Fruit fly (Drosophila melanogaster) whole organism, embryonic: ENCODE data around the gene UGP.

Experiments used
- B-H2 ChIP-seq: fragments of 200-800 bp; sonication (Bioruptor generic); optimal IDR thresholded peaks from 2 replicates; lab custom pipeline; 2018; ENCODE audit warnings: missing biosample characterization, mild to moderate bottlenecking, missing genetic modification characterization
- CG12155 ChIP-seq: fragments of 200-800 bp; sonication (Bioruptor generic); optimal IDR thresholded peaks from 3 replicates; lab custom pipeline; 2016; ENCODE audit warnings: missing biosample characterization, missing genetic modification characterization
- CG12744 ChIP-seq: fragments of 200-800 bp; sonication (Bioruptor generic); optimal IDR thresholded peaks from 2 replicates; lab custom pipeline; 2016; ENCODE audit warnings: missing biosample characterization, missing genetic modification characterization
- CG13287 ChIP-seq: fragments of 200-800 bp; sonication (Bioruptor generic); IDR thresholded peaks from 2 replicates; pipeline ENCODE4 v1.3.6; 2022; ENCODE audit warnings: missing biosample characterization, missing genetic modification characterization; ENCODE audit not compliant: partially characterized antibody
- CG14710 ChIP-seq: fragments of 200-800 bp; sonication (Bioruptor generic); optimal IDR thresholded peaks from 3 replicates; lab custom pipeline; 2019; ENCODE audit warnings: missing biosample characterization, mild to moderate bottlenecking, missing genetic modification characterization, moderate library complexity
- CG14860 ChIP-seq: fragments of 200-800 bp; sonication (Bioruptor generic); IDR thresholded peaks from 3 replicates; pipeline ENCODE4 v1.3.6; 2022; ENCODE audit warnings: missing biosample characterization, missing genetic modification characterization; ENCODE audit not compliant: partially characterized antibody
- CG15601 ChIP-seq: fragments of 200-800 bp; sonication (Bioruptor generic); optimal IDR thresholded peaks from 3 replicates; lab custom pipeline; 2019; ENCODE audit warnings: missing biosample characterization, mild to moderate bottlenecking, missing genetic modification characterization, moderate library complexity
- CG16779 ChIP-seq: fragments of 200-800 bp; sonication (Bioruptor generic); IDR thresholded peaks from 2 replicates; pipeline ENCODE4 v1.3.6; 2022; ENCODE audit warnings: missing biosample characterization, missing genetic modification characterization
- CG17385 ChIP-seq: fragments of 200-800 bp; sonication (Bioruptor generic); optimal IDR thresholded peaks from 3 replicates; lab custom pipeline; 2018; ENCODE audit warnings: missing biosample characterization, mild to moderate bottlenecking, missing genetic modification characterization
- CG17612 ChIP-seq: fragments of 200-800 bp; sonication (Bioruptor generic); IDR thresholded peaks from 2 replicates; pipeline ENCODE4 v1.3.6; 2022; ENCODE audit warnings: missing biosample characterization, missing genetic modification characterization
- CG1792 ChIP-seq: fragments of 200-800 bp; sonication (Bioruptor generic); optimal IDR thresholded peaks from 2 replicates; lab custom pipeline; 2016; ENCODE audit warnings: missing biosample characterization, missing genetic modification characterization
- CG18476 ChIP-seq: fragments of 200-800 bp; sonication (Bioruptor generic); optimal IDR thresholded peaks from 2 replicates; lab custom pipeline; 2016; ENCODE audit warnings: missing biosample characterization, mild to moderate bottlenecking, missing genetic modification characterization
- CG2120 ChIP-seq: fragments of 200-800 bp; sonication (Bioruptor generic); optimal IDR thresholded peaks from 3 replicates; lab custom pipeline; 2016; ENCODE audit warnings: missing biosample characterization, missing genetic modification characterization
- CG3838 ChIP-seq: fragments of 200-800 bp; sonication (Bioruptor generic); optimal IDR thresholded peaks from 3 replicates; lab custom pipeline; 2016; ENCODE audit warnings: missing biosample characterization, missing genetic modification characterization
- CG3847 ChIP-seq: fragments of 200-800 bp; sonication (Bioruptor generic); IDR thresholded peaks from 2 replicates; pipeline ENCODE4 v1.3.6; 2022; ENCODE audit warnings: missing biosample characterization, missing genetic modification characterization
- CG4424 ChIP-seq: fragments of 200-800 bp; sonication (Bioruptor generic); optimal IDR thresholded peaks from 3 replicates; lab custom pipeline; 2016; ENCODE audit warnings: missing biosample characterization, missing genetic modification characterization
- CG4820 ChIP-seq: fragments of 200-800 bp; sonication (Bioruptor generic); optimal IDR thresholded peaks from 3 replicates; lab custom pipeline; 2016; ENCODE audit warnings: missing biosample characterization, missing genetic modification characterization
- CG4854 ChIP-seq: fragments of 200-800 bp; sonication (Bioruptor generic); optimal IDR thresholded peaks from 2 replicates; lab custom pipeline; 2016; ENCODE audit warnings: missing biosample characterization, missing genetic modification characterization, inconsistent platforms
- CG5180 ChIP-seq: fragments of 200-800 bp; sonication (Bioruptor generic); optimal IDR thresholded peaks from 3 replicates; lab custom pipeline; 2017; ENCODE audit warnings: missing biosample characterization, missing genetic modification characterization, mild to moderate bottlenecking, moderate library complexity, missing genetic modification reagents
- CG5953 ChIP-seq: fragments of 200-800 bp; sonication (Bioruptor generic); IDR thresholded peaks from 2 replicates; pipeline ENCODE4 v1.3.6; 2022; ENCODE audit warnings: missing biosample characterization, missing genetic modification characterization
- CG6765 ChIP-seq: fragments of 200-800 bp; sonication (Bioruptor generic); optimal IDR thresholded peaks from 3 replicates; lab custom pipeline; 2017; ENCODE audit warnings: missing biosample characterization, mild to moderate bottlenecking, missing genetic modification characterization
- CG7839 ChIP-seq: fragments of 200-800 bp; sonication (Bioruptor generic); optimal IDR thresholded peaks from 3 replicates; lab custom pipeline; 2018; ENCODE audit warnings: missing biosample characterization, mild to moderate bottlenecking, missing genetic modification characterization, moderate library complexity
- CG8359 ChIP-seq: fragments of 200-800 bp; sonication (Bioruptor generic); optimal IDR thresholded peaks from 2 replicates; lab custom pipeline; 2017; ENCODE audit warnings: missing biosample characterization, mild to moderate bottlenecking, missing genetic modification characterization, borderline replicate concordance
- CoRest ChIP-seq: fragments of 200-800 bp; sonication (Bioruptor generic); optimal IDR thresholded peaks from 3 replicates; lab custom pipeline; 2018; ENCODE audit warnings: missing biosample characterization, mild to moderate bottlenecking, missing genetic modification characterization, moderate library complexity
- Dek ChIP-seq: fragments of 200-800 bp; sonication (Bioruptor generic); optimal IDR thresholded peaks from 3 replicates; lab custom pipeline; 2019; ENCODE audit warnings: missing biosample characterization, mild to moderate bottlenecking, missing genetic modification characterization, moderate library complexity
- Max ChIP-seq: fragments of 200-800 bp; sonication (Bioruptor generic); optimal IDR thresholded peaks from 2 replicates; lab custom pipeline; 2016; ENCODE audit warnings: missing biosample characterization, mild to moderate bottlenecking, missing genetic modification characterization
- Nf-YA ChIP-seq: fragments of 200-800 bp; sonication (Bioruptor generic); IDR thresholded peaks from 2 replicates; pipeline ENCODE4 v1.3.6; 2022; ENCODE audit warnings: missing biosample characterization, missing genetic modification characterization
- NfI ChIP-seq: fragments of 200-800 bp; sonication (Bioruptor generic); optimal IDR thresholded peaks from 3 replicates; lab custom pipeline; 2018; ENCODE audit warnings: missing biosample characterization, mild to moderate bottlenecking, missing genetic modification characterization, moderate library complexity
- Scr ChIP-seq: fragments of 200-800 bp; sonication (Bioruptor generic); IDR thresholded peaks from 2 replicates; pipeline ENCODE4 v1.3.6; 2022; ENCODE audit warnings: missing biosample characterization, missing genetic modification characterization; ENCODE audit not compliant: partially characterized antibody
- Ssrp ChIP-seq: fragments of 200-800 bp; sonication (Bioruptor generic); optimal IDR thresholded peaks from 2 replicates; lab custom pipeline; 2018; ENCODE audit warnings: missing biosample characterization, mild to moderate bottlenecking, missing genetic modification characterization, moderate library complexity
- chinmo ChIP-seq: fragments of 200-800 bp; sonication (Bioruptor generic); IDR thresholded peaks from 4 replicates; pipeline ENCODE4 v1.3.6; 2022; ENCODE audit warnings: missing biosample characterization, missing genetic modification characterization; ENCODE audit not compliant: partially characterized antibody
- crol ChIP-seq: fragments of 200-800 bp; sonication (Bioruptor generic); IDR thresholded peaks from 2 replicates; pipeline ENCODE4 v1.3.6; 2022; ENCODE audit warnings: missing biosample characterization, missing genetic modification characterization
- exex ChIP-seq: fragments of 200-800 bp; sonication (Bioruptor generic); optimal IDR thresholded peaks from 4 replicates; lab custom pipeline; 2018; ENCODE audit warnings: missing biosample characterization, mild to moderate bottlenecking, missing genetic modification characterization, moderate library complexity
- fru ChIP-seq: fragments of >200 bp; optimal IDR thresholded peaks from 2 replicates; lab custom pipeline; 2017
- gce ChIP-seq: fragments of 200-800 bp; sonication (Bioruptor generic); IDR thresholded peaks from 3 replicates; pipeline ENCODE4 v1.3.6; 2022; ENCODE audit warnings: missing biosample characterization, missing genetic modification characterization
- grau ChIP-seq: fragments of 200-800 bp; optimal IDR thresholded peaks from 3 replicates; lab custom pipeline; 2019; ENCODE audit warnings: missing biosample characterization, mild to moderate bottlenecking, missing genetic modification characterization, moderate library complexity
- hkb ChIP-seq, 2 experiments: fragments of 200-800 bp in 1 of 2; fragments of >200 bp in 1 of 2; sonication (Bioruptor generic) in 1 of 2; IDR thresholded peaks in 1 of 2; optimal IDR thresholded peaks in 1 of 2; 2 replicates each; pipeline versions ENCODE4 v1.3.6 to Lab custom; 2017 to 2022; ENCODE audit warnings: missing biosample characterization in 1 of 2, missing genetic modification characterization in 1 of 2
- inv ChIP-seq: fragments of 200-800 bp; sonication (Bioruptor generic); IDR thresholded peaks from 2 replicates; pipeline ENCODE4 v1.3.6; 2022; ENCODE audit warnings: missing biosample characterization, missing genetic modification characterization; ENCODE audit not compliant: partially characterized antibody
- luna ChIP-seq: fragments of 200-800 bp; sonication (Bioruptor generic); optimal IDR thresholded peaks from 2 replicates; lab custom pipeline; 2016; ENCODE audit warnings: missing biosample characterization, missing genetic modification characterization
- pnt ChIP-seq: fragments of 200-800 bp; sonication (Bioruptor generic); optimal IDR thresholded peaks from 3 replicates; lab custom pipeline; 2016; ENCODE audit warnings: missing biosample characterization, missing genetic modification characterization
- ranshi ChIP-seq: fragments of 200-800 bp; sonication (Bioruptor generic); IDR thresholded peaks from 2 replicates; pipeline ENCODE4 v1.3.6; 2022; ENCODE audit warnings: missing biosample characterization, missing genetic modification characterization
- row ChIP-seq: fragments of 200-800 bp; sonication (Bioruptor generic); IDR thresholded peaks from 3 replicates; pipeline ENCODE4 v1.3.6; 2022; ENCODE audit warnings: missing biosample characterization, missing genetic modification characterization
- so ChIP-seq: fragments of 200-800 bp; sonication (Bioruptor generic); IDR thresholded peaks from 3 replicates; pipeline ENCODE4 v1.3.6; 2022; ENCODE audit warnings: missing biosample characterization, missing genetic modification characterization
- tna ChIP-seq: fragments of 200-800 bp; sonication (Bioruptor generic); IDR thresholded peaks from 2 replicates; pipeline ENCODE4 v1.3.6; 2022; ENCODE audit warnings: missing biosample characterization, missing genetic modification characterization; ENCODE audit not compliant: partially characterized antibody
- twi ChIP-seq: fragments of 200-800 bp; optimal IDR thresholded peaks from 2 replicates; lab custom pipeline; 2019; ENCODE audit warnings: missing biosample characterization, mild to moderate bottlenecking, missing genetic modification characterization, moderate library complexity
- unc-4 ChIP-seq: fragments of 200-800 bp; sonication (Bioruptor generic); IDR thresholded peaks from 2 replicates; pipeline ENCODE4 v1.3.6; 2022; ENCODE audit warnings: missing biosample characterization, missing genetic modification characterization; ENCODE audit not compliant: partially characterized antibody
- vvl ChIP-seq: fragments of 200-800 bp; sonication (Bioruptor generic); IDR thresholded peaks from 2 replicates; pipeline ENCODE4 v1.3.6; 2022; ENCODE audit warnings: missing biosample characterization, missing genetic modification characterization

UGP gene

dm6 chr3L:9399013-9399750 is 40.4 kb upstream of the UGP start, which contains the start of gene CG4080 (continued):
- peak; percentile 1 for TF ChIP-seq exex (tag; lab: Kevin White, UChicago)
- peak; percentile 8 for TF ChIP-seq CG17385 (GFP tag; lab: Kevin White, UChicago)
- TF ChIP-seq CG4820 (GFP tag; lab: Kevin White, UChicago), result no peak
- TF ChIP-seq CG1792, result no peak
- TF ChIP-seq NfI (GFP tag; lab: Kevin White, UChicago), result peak; percentile 23
- TF ChIP-seq unc-4 (GFP tag; lab: Robert Waterston, UW), result peak; percentile 88
- TF ChIP-seq CG7839 (tag; lab: Kevin White, UChicago), result peak; percentile 15
- peak; percentile 88 for TF ChIP-seq CG13287
- TF ChIP-seq tna (GFP tag; lab: Robert Waterston, UW), result peak; percentile 55
- no peak for TF ChIP-seq CG5180
- TF ChIP-seq inv (GFP tag; lab: Robert Waterston, UW), result peak; percentile 73
- peak; percentile 72 for TF ChIP-seq vvl
- TF ChIP-seq CG5953 (GFP tag; lab: Robert Waterston, UW), result 0 out of 2 replicates have a peak, but pooled peaks have one; percentile 41
- peak; percentile 9 for TF ChIP-seq pnt (GFP tag; lab: Kevin White, UChicago)
- TF ChIP-seq gce, result 0 out of 3 replicates have a peak, but pooled peaks have one; percentile 5
- TF ChIP-seq CoRest (tag; lab: Kevin White, UChicago), result peak; percentile 55
- peak; percentile 90 for TF ChIP-seq Scr (GFP tag; lab: Robert Waterston, UW)
- peak; percentile 82; the same call in 1 of the 2 replicates for TF ChIP-seq ranshi (GFP tag; lab: Robert Waterston, UW)
- TF ChIP-seq Nf-YA, result no peak
- TF ChIP-seq so (GFP tag; lab: Robert Waterston, UW), result 0 out of 3 replicates have a peak, but pooled peaks have one; percentile 45
- peak; percentile 80 for TF ChIP-seq CG14710 (tag; lab: Kevin White, UChicago)
- peak; percentile 30 for TF ChIP-seq CG18476 (GFP tag; lab: Kevin White, UChicago)
- peak; percentile 17 for TF ChIP-seq Dek (tag; lab: Kevin White, UChicago)
- no peak for TF ChIP-seq CG8359 (GFP tag; lab: Kevin White, UChicago)
- TF ChIP-seq CG16779 (GFP tag; lab: Robert Waterston, UW), result no peak
- TF ChIP-seq hkb (optimal IDR thresholded peaks at IDR 0.05; lab: Kevin White, UChicago), result peak; percentile 6
- TF ChIP-seq hkb (GFP tag; IDR thresholded peaks at IDR 0.05; lab: Robert Waterston, UW), result 0 out of 2 replicates have a peak, but pooled peaks have one; percentile 19
- no peak for TF ChIP-seq Ssrp (tag; lab: Kevin White, UChicago)
- peak; percentile 11 for TF ChIP-seq CG4854
- peak; percentile 61 for TF ChIP-seq B-H2 (GFP tag; lab: Kevin White, UChicago)
- TF ChIP-seq CG4424, result peak; percentile 8
- TF ChIP-seq CG6765 (GFP tag; lab: Kevin White, UChicago), result peak; percentile 54
- no peak for TF ChIP-seq fru (lab: Kevin White, UChicago)
- peak; percentile 3 for TF ChIP-seq CG12744 (GFP tag; lab: Kevin White, UChicago)
- TF ChIP-seq twi (tag; lab: Kevin White, UChicago), result peak; percentile 29
- TF ChIP-seq grau (tag; lab: Kevin White, UChicago), result peak; percentile 51
- TF ChIP-seq luna, result no peak
- peak; percentile 57; the same call in 1 of the 4 replicates for TF ChIP-seq chinmo
- TF ChIP-seq CG2120 (GFP tag; lab: Kevin White, UChicago), result peak; percentile 56
- peak; percentile 38 for TF ChIP-seq Max (GFP tag; lab: Kevin White, UChicago)
- peak; percentile 15 for TF ChIP-seq CG3838 (GFP tag; lab: Kevin White, UChicago)
- no peak for TF ChIP-seq CG17612 (GFP tag; lab: Robert Waterston, UW)
- TF ChIP-seq CG3847 (GFP tag; lab: Robert Waterston, UW), result peak; percentile 18; the same call in 1 of the 2 replicates
- TF ChIP-seq CG15601 (tag; lab: Kevin White, UChicago), result peak; percentile 57
- peak; percentile 59 for TF ChIP-seq CG14860 (GFP tag; lab: Robert Waterston, UW)
- peak; percentile 70 for TF ChIP-seq row (GFP tag; lab: Robert Waterston, UW)
- TF ChIP-seq CG12155 (GFP tag; lab: Kevin White, UChicago), result peak; percentile 49
- no peak for TF ChIP-seq crol (GFP tag; lab: Robert Waterston, UW)
